Worm (Caenorhabditis elegans) whole organism, L4/young adult: ENCODE measurements around the gene F52H2.1.

Experiments
- W03F9.2 ChIP-seq: fragments of 150-350 bp; optimal IDR thresholded peaks from 2 replicates; lab custom pipeline; 2014; ENCODE audit warnings: missing biosample characterization, missing genetic modification characterization
- dao-5 ChIP-seq: sonication (generic microtip); optimal IDR thresholded peaks from 2 replicates; lab custom pipeline; 2016; ENCODE audit warnings: missing genotype, missing genetic modification characterization, moderate library complexity, missing compliant biosample characterization
- him-1 ChIP-seq: sonication (generic microtip); optimal IDR thresholded peaks from 2 replicates; lab custom pipeline; 2016; ENCODE audit warnings: missing genotype, missing genetic modification reagents, missing genetic modification characterization, missing compliant biosample characterization

- TF ChIP-seq W03F9.2 (no peak), dao-5 (tag; lab: Kevin White, UChicago) (no peak), him-1 (no peak)
Observed at ce11 chrX:2607522-2608278, 34.8 kb downstream of the F52H2.1 start, which contains the start of gene T03G6.1.
